Fruit fly (Drosophila melanogaster): ENCODE measurements around the gene CG12607.

The CG12607 gene

DNA sequence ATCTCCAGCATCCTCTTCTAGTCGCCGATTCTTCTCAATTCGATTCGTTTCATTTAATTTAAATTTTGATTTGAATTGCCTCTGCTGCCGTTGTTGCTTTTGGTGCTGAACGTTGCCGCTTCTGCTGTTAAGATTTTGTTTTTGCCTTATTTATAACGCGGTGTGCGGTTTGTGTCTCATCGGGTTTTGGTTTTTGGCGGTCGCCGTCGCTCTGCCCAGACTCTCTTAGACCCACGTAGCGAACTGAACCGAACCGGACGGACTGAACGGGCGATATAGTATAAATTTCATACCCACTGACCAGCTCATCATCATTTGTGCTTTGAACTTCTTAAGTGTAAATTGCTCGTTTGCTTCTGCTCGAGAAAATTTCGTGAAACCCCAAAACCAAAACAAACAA lies at the start of gene CG12607:
CG12607 (plus strand) TSS at position 301 of the 400 bp plus-strand sequence.
- TF ChIP-seq CG11617 (GFP tag; optimal IDR thresholded peaks at IDR 0.05): no peak
- TF ChIP-seq CG14711 (tag; optimal IDR thresholded peaks at IDR 0.05): no peak
- no peak for TF ChIP-seq kay (GFP tag; ENCODE audit: borderline replicate concordance)
- no peak for TF ChIP-seq CG1620 (GFP tag; optimal IDR thresholded peaks at IDR 0.05)
- no peak for TF ChIP-seq Crg-1 (GFP tag; optimal IDR thresholded peaks at IDR 0.05)
- no peak for TF ChIP-seq Hr96 (GFP tag; optimal IDR thresholded peaks at IDR 0.05)
- TF ChIP-seq pad (GFP tag; optimal IDR thresholded peaks at IDR 0.05): no peak
- no peak for TF ChIP-seq ovo (GFP tag; optimal IDR thresholded peaks at IDR 0.05)
- TF ChIP-seq tj (GFP tag; optimal IDR thresholded peaks at IDR 0.05): no peak
- TF ChIP-seq bab1 (GFP tag; optimal IDR thresholded peaks at IDR 0.05): no peak
- no peak for TF ChIP-seq cnc (optimal IDR thresholded peaks at IDR 0.05)
- TF ChIP-seq toe (GFP tag; optimal IDR thresholded peaks at IDR 0.05): no peak
- TF ChIP-seq Clk (GFP tag; optimal IDR thresholded peaks at IDR 0.05): no peak
- TF ChIP-seq cic (GFP tag; optimal IDR thresholded peaks at IDR 0.05): no peak
- TF ChIP-seq CG12768 (GFP tag; optimal IDR thresholded peaks at IDR 0.05): no peak
- TF ChIP-seq CG7045 (GFP tag; optimal IDR thresholded peaks at IDR 0.05): no peak

- no peak for TF ChIP-seq toe (GFP tag; optimal IDR thresholded peaks at IDR 0.05)
- TF ChIP-seq pad (GFP tag; optimal IDR thresholded peaks at IDR 0.05): no peak
- no peak for TF ChIP-seq ovo (GFP tag; optimal IDR thresholded peaks at IDR 0.05)
- no peak for TF ChIP-seq kay (GFP tag; ENCODE audit: borderline replicate concordance)
- TF ChIP-seq CG5204 (GFP tag; optimal IDR thresholded peaks at IDR 0.05): no peak
- no peak for TF ChIP-seq CG14711 (tag; optimal IDR thresholded peaks at IDR 0.05)
- TF ChIP-seq tj (GFP tag; optimal IDR thresholded peaks at IDR 0.05): no peak
- TF ChIP-seq CG11617 (GFP tag; optimal IDR thresholded peaks at IDR 0.05): no peak
- no peak for TF ChIP-seq Crg-1 (GFP tag; optimal IDR thresholded peaks at IDR 0.05)
Measured at dm6 chr3L:4397137-4397536, 49.2 kb upstream of the CG12607 start.

DNA sequence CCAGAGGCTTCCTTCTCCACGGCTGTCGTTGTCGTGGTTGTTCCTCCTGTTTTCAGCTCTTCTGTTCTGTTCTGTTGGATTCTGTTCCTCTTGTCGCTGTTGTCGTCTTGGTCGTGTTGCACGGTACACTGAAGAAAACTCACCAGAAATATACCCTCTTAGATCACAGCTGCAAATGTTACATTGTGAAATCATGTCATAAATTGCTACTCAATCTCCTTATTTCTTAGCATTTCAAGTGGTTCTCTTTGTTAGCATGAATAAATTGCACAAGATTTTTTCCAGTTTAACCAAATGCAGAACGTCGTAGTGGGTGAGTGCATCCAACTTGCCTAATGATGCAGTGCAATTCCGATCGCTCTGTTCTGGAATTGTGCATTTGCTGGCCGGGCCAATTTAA lies 48.5 kb upstream of the CG12607 start:
- TF ChIP-seq CG5204 (GFP tag; optimal IDR thresholded peaks at IDR 0.05): no peak
- no peak for TF ChIP-seq bab1 (GFP tag; optimal IDR thresholded peaks at IDR 0.05)
- no peak for TF ChIP-seq Hr96 (GFP tag; optimal IDR thresholded peaks at IDR 0.05)
- no peak for TF ChIP-seq pad (GFP tag; optimal IDR thresholded peaks at IDR 0.05)
- TF ChIP-seq Clk (GFP tag; optimal IDR thresholded peaks at IDR 0.05): no peak
- no peak for TF ChIP-seq toe (GFP tag; optimal IDR thresholded peaks at IDR 0.05)
- no peak for TF ChIP-seq CG12768 (GFP tag; optimal IDR thresholded peaks at IDR 0.05)
- TF ChIP-seq kay (GFP tag; ENCODE audit: borderline replicate concordance): no peak
- TF ChIP-seq CG14711 (tag; optimal IDR thresholded peaks at IDR 0.05): no peak
- no peak for TF ChIP-seq cic (GFP tag; optimal IDR thresholded peaks at IDR 0.05)
- TF ChIP-seq CG7101 (tag; optimal IDR thresholded peaks at IDR 0.05): no peak
- TF ChIP-seq ovo (GFP tag; optimal IDR thresholded peaks at IDR 0.05): no peak
- no peak for TF ChIP-seq cnc (optimal IDR thresholded peaks at IDR 0.05)
- TF ChIP-seq tj (GFP tag; optimal IDR thresholded peaks at IDR 0.05): no peak
- TF ChIP-seq CG1620 (GFP tag; optimal IDR thresholded peaks at IDR 0.05): no peak
- TF ChIP-seq Mnt (GFP tag; optimal IDR thresholded peaks at IDR 0.05): no peak
- TF ChIP-seq CG33017 (tag; optimal IDR thresholded peaks at IDR 0.05): no peak

dm6 chr3L:4399905-4400304 lies 46.5 kb upstream of the CG12607 start:
- TF ChIP-seq bab1 (GFP tag; optimal IDR thresholded peaks at IDR 0.05): no peak

- TF ChIP-seq CG7045 (GFP tag; optimal IDR thresholded peaks at IDR 0.05) (no peak), tj (GFP tag; optimal IDR thresholded peaks at IDR 0.05) (no peak), bab1 (GFP tag; optimal IDR thresholded peaks at IDR 0.05) (no peak), Clk (GFP tag; optimal IDR thresholded peaks at IDR 0.05) (no peak), CG7101 (tag; optimal IDR thresholded peaks at IDR 0.05) (no peak), Hr96 (GFP tag; optimal IDR thresholded peaks at IDR 0.05) (no peak), Mnt (GFP tag; optimal IDR thresholded peaks at IDR 0.05) (no peak), CG5204 (GFP tag; optimal IDR thresholded peaks at IDR 0.05) (no peak), CG12768 (GFP tag; optimal IDR thresholded peaks at IDR 0.05) (no peak), ovo (GFP tag; optimal IDR thresholded peaks at IDR 0.05) (no peak), CG33017 (tag; optimal IDR thresholded peaks at IDR 0.05) (no peak), toe (GFP tag; optimal IDR thresholded peaks at IDR 0.05) (no peak), CG14711 (tag; optimal IDR thresholded peaks at IDR 0.05) (no peak), kay (GFP tag; ENCODE audit: borderline replicate concordance) (no peak), pad (GFP tag; optimal IDR thresholded peaks at IDR 0.05) (no peak), CG11617 (GFP tag; optimal IDR thresholded peaks at IDR 0.05) (no peak), Crg-1 (GFP tag; optimal IDR thresholded peaks at IDR 0.05) (no peak)
Measured at dm6 chr3L:4401241-4401640, 45.1 kb upstream of the CG12607 start.

DNA sequence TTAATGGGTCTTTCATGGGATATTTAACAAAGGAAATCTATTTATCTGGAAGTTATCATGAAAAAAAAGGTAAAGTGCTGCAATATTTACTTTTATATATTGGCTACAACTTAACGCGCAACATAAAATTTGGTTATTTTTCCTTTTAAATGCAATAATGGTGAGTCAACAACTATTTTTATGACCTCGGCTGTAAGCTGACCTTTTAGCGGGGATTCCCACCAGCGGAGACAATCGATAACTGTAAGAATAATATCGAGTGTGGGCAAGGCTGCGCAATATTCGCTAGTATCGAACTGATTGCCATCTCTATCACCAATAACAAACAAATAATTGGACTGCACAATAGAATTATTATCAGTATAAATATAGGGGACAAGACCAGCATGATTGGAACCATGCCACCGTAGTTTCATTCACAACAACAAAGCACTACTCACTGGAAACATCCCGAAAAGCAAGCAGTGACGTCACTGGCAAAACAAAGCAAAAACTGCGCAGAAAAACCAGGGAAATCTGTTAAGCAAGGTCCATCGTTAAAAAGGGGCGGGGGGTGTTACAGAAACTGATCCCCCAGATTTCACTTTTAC lies 43.1 kb upstream of the CG12607 start, which contains the start of gene Syx17:
Syx17 (plus strand) TSS at position 308 of the 590 bp plus-strand sequence.
- TF ChIP-seq toe (GFP tag; optimal IDR thresholded peaks at IDR 0.05) (peak; percentile 70), CG14711 (tag; optimal IDR thresholded peaks at IDR 0.05) (no peak), CG5204 (GFP tag; optimal IDR thresholded peaks at IDR 0.05) (no peak), CG12768 (GFP tag; optimal IDR thresholded peaks at IDR 0.05) (no peak), CG33017 (tag; optimal IDR thresholded peaks at IDR 0.05) (peak; percentile 24), pad (GFP tag; optimal IDR thresholded peaks at IDR 0.05) (peak; percentile 10), tj (GFP tag; optimal IDR thresholded peaks at IDR 0.05) (no peak), CG11617 (GFP tag; optimal IDR thresholded peaks at IDR 0.05) (no peak), bab1 (GFP tag; optimal IDR thresholded peaks at IDR 0.05) (peak; percentile 54), CG1620 (GFP tag; optimal IDR thresholded peaks at IDR 0.05) (peak; percentile 43), CG7045 (GFP tag; optimal IDR thresholded peaks at IDR 0.05) (no peak), kay (GFP tag; ENCODE audit: borderline replicate concordance) (no peak), Hr96 (GFP tag; optimal IDR thresholded peaks at IDR 0.05) (peak; percentile 42), CG7101 (tag; optimal IDR thresholded peaks at IDR 0.05) (peak; percentile 30), Mnt (GFP tag; optimal IDR thresholded peaks at IDR 0.05) (peak; percentile 8), Clk (GFP tag; optimal IDR thresholded peaks at IDR 0.05) (peak; percentile 9), ovo (GFP tag; optimal IDR thresholded peaks at IDR 0.05) (no peak), cnc (optimal IDR thresholded peaks at IDR 0.05) (no peak), cic (GFP tag; optimal IDR thresholded peaks at IDR 0.05) (no peak), Crg-1 (GFP tag; optimal IDR thresholded peaks at IDR 0.05) (no peak)

All from whole organism, adult.